Worm (Caenorhabditis elegans) whole organism, young adult: ENCODE measurements around the gene F52G3.8.

Source experiments
- Y67H2A.10 ChIP-seq: fragments of 200-800 bp; sonication (Bioruptor generic); conservative IDR thresholded peaks from 2 replicates; pipeline ENCODE4 v1.3.6; 2022; ENCODE audit warnings: missing genetic modification reagents, missing genetic modification characterization, missing compliant biosample characterization
- ceh-91 ChIP-seq: fragments of 200-800 bp; sonication (Bioruptor generic); IDR thresholded peaks from 2 replicates; pipeline ENCODE4 v1.3.6; 2022; ENCODE audit warnings: missing genetic modification reagents, missing genetic modification characterization, missing compliant biosample characterization
- zfh-2 ChIP-seq: fragments of 200-800 bp; sonication (Bioruptor generic); conservative IDR thresholded peaks from 2 replicates; pipeline ENCODE4 v1.3.6; 2022; ENCODE audit warnings: missing genetic modification reagents, missing genetic modification characterization, missing compliant biosample characterization

ce11 chrX:16930333-16930621 lies 22.5 kb downstream of the F52G3.8 start:
- TF ChIP-seq ceh-91 (GFP tag; lab: Robert Waterston, UW) (no peak), zfh-2 (GFP tag; lab: Robert Waterston, UW) (no peak), Y67H2A.10 (no peak)
